Worm (Caenorhabditis elegans) whole organism, early embryonic: ENCODE results near the gene hsp-12.2.

ENCODE experiments used
- ama-1 ChIP-seq: fragments of 150-350 bp; optimal IDR thresholded peaks from 2 replicates; lab custom pipeline; 2014
- ceh-13 ChIP-seq: fragments of 200-800 bp; sonication (Bioruptor generic); optimal IDR thresholded peaks from 2 replicates; lab custom pipeline; 2018; ENCODE audit warnings: mild to moderate bottlenecking, missing genetic modification characterization, missing compliant biosample characterization
- ets-7 ChIP-seq: sonication (generic microtip); optimal IDR thresholded peaks from 2 replicates; lab custom pipeline; 2016; ENCODE audit warnings: missing genotype, missing genetic modification characterization, missing compliant biosample characterization
- hmg-4 ChIP-seq: fragments of 200-800 bp; sonication (Bioruptor generic); optimal IDR thresholded peaks from 2 replicates; lab custom pipeline; 2018; ENCODE audit warnings: mild to moderate bottlenecking, missing genetic modification characterization, missing compliant biosample characterization
- hnd-1 ChIP-seq: sonication (generic microtip); optimal IDR thresholded peaks from 2 replicates; lab custom pipeline; 2016; ENCODE audit warnings: missing genetic modification characterization, missing compliant biosample characterization
- scrt-1 ChIP-seq: fragments of 200-800 bp; sonication (Bioruptor generic); IDR thresholded peaks from 2 replicates; pipeline ENCODE4 v1.3.6; 2022; ENCODE audit warnings: missing genetic modification characterization, missing compliant biosample characterization
- tra-4 ChIP-seq: sonication (generic microtip); optimal IDR thresholded peaks from 2 replicates; lab custom pipeline; 2017; ENCODE audit warnings: missing genetic modification characterization, missing compliant biosample characterization

- no peak for TF ChIP-seq ets-7 (tag; lab: Kevin White, UChicago)
- TF ChIP-seq hmg-4: no peak
- TF ChIP-seq scrt-1 (GFP tag; lab: Robert Waterston, UW): no peak
- TF ChIP-seq hnd-1 (tag; lab: Kevin White, UChicago): no peak
- no peak for TF ChIP-seq ceh-13 (GFP tag; lab: Kevin White, UChicago)
- TF ChIP-seq ama-1 (lab: Kevin White, UChicago): no peak
- TF ChIP-seq tra-4: no peak
These were observed 49.6 kb upstream of the hsp-12.2 start, which contains the start of gene vms-1 for ce11 chrIII:8088235-8088634.
